Worm (Caenorhabditis elegans): ENCODE measurements around the gene F56H9.9.

Gene F56H9.9

DNA sequence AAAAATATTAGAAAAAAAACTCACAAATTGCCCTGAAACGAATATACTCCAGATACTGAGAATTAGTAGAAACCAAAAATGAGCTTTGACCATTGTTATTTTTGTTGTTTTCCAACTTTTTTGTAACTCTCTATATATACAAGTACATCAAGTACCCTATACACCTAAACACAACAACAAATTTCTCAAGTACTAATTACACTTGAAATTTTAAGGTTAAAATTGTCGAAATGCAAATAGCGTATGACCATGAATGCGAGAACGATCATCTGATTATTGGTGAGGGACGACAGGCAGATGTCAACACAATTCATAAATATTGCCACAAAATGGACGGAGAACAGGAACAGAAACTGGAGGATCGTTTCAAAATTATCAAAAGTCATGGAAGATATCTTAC, at the start of gene F56H9.9:
Gene F56H9.9 (minus strand): TSS at position 101 of the 400 bp plus-strand sequence.
- TF ChIP-seq him-1 (tag; optimal IDR thresholded peaks at IDR 0.05): no peak

DNA sequence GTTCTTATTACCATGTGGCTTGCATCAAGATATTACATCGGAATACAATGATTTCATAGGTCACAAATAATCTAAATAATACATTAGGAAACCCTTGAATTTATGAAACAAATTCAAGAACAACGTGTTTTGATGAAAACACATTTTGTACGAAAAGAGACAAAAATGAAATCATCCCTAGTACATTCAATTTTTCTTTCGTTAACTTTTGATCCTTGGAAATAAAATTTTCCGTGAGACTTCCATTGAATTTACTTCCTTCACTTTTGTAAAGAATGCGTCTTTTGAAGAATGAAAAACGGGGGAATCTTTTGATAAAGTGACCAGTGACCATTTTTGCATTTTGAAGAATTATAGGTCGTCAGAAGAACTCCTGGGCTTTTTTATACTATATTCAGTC, 49.5 kb upstream of the F56H9.9 start:
- TF ChIP-seq W03F9.2 (tag; optimal IDR thresholded peaks at IDR 0.05) (no peak), dao-5 (tag; optimal IDR thresholded peaks at IDR 0.05) (no peak), him-1 (tag; optimal IDR thresholded peaks at IDR 0.05) (no peak)

DNA sequence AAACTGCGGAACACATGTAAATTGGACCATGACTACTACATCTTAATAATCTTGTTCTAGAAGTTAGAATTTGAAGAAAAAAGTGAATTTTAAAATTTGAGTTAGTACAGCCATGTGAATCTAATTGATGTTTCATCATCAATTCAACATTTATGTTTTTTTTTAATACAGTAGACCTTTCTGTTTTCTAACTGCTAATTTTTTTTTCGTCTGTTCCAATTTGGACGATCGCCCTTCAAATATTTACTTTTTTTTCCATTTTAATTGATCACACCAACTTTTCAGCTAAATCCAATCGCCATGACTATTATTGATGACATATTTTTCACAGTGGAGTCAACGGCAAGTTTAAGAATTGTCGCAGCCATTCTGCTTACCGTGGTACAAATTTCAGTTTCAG, 46.3 kb upstream of the F56H9.9 start, which contains the start of gene srx-116:
Gene srx-116 (plus strand): TSS at position 301 of the 400 bp plus-strand sequence.
- TF ChIP-seq dao-5 (tag; optimal IDR thresholded peaks at IDR 0.05): no peak
- no peak for TF ChIP-seq him-1 (tag; optimal IDR thresholded peaks at IDR 0.05)
- TF ChIP-seq W03F9.2 (tag; optimal IDR thresholded peaks at IDR 0.05): no peak

DNA sequence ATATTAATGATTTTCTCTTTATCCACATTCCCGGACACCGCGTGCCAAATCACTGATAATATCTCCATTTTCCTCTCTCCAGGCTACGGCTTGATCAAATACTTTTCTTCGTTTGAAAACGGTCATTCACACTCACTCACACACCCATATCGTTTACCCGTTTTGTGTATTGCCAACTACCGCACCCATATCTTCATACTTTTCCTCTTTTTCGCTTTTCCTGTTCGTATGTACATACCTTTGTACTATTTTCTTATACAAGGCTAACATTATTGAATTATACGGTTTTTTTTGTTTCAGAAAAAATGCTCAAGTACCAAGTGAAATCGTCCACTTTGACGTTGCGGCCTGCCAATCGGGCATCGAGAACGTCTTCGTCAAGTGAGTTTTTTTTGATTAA, 43.7 kb upstream of the F56H9.9 start, which contains the start of gene W05B10.4:
Gene W05B10.4 (plus strand): TSS at position 301 of the 400 bp plus-strand sequence.
- TF ChIP-seq W03F9.2 (tag; optimal IDR thresholded peaks at IDR 0.05) (no peak), dao-5 (tag; optimal IDR thresholded peaks at IDR 0.05) (no peak), him-1 (tag; optimal IDR thresholded peaks at IDR 0.05) (no peak)

DNA sequence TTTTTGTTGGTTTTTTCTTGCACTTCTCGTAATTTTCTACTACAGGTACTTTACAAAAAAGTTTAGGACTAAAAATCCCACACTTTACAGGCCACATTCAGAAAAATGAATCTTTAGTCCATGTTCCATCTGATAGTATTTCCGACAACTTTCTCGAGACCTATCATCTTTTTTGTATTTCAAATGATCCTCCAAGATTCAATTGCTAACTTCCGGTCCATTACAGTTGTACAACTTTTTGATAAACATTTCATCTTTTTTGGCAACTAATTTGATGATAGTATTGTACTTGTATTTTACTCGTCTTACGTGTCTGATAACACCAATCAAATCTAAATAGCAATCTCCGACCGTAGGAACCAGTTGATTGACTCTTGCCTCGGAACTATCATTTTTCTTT, 43.1 kb upstream of the F56H9.9 start:
- no peak for TF ChIP-seq W03F9.2 (tag; optimal IDR thresholded peaks at IDR 0.05)
- no peak for TF ChIP-seq him-1 (tag; optimal IDR thresholded peaks at IDR 0.05)
- TF ChIP-seq dao-5 (tag; optimal IDR thresholded peaks at IDR 0.05): no peak

DNA sequence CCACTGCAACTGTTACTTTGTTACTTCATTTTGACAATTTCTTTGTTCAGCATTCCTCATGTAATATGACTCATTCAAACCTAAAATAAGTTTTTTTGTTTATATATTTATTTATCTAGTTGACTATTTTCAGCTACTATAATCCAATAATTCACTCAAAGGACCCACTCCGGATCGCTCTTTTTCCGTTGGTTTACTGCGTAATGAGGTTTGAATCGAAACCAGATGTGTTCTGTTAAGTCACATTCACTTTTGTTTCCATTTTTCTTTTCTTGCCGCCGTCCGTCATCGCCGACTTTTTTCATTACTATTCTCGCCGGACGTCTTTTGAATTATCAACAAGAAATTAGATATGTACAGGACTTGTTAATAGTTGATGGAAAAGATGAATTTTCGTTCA, 39.1 kb upstream of the F56H9.9 start:
- TF ChIP-seq him-1 (tag; optimal IDR thresholded peaks at IDR 0.05) (no peak), dao-5 (tag; optimal IDR thresholded peaks at IDR 0.05) (no peak), W03F9.2 (tag; optimal IDR thresholded peaks at IDR 0.05) (no peak)

DNA sequence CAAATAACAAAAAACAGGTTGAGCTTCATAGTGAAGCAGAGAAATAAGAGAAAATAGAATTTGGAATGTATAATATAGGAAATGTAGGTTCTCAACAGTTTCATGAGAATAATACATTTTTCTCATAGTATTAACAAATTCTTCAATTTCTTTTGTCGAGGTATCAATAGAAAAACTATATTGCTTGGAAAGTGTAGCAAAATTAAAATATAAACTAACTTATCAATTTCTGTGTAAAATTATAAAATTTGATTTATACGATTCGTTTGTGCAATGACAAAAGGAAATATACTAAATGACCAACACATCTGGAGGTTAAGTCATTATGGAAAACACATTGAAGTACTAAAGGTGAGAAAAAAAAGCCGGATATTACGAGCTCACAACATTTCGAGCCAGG, 37.3 kb upstream of the F56H9.9 start, which contains the start of gene W05B10.3:
Gene W05B10.3 (minus strand): TSS at position 101 of the 400 bp plus-strand sequence.
- TF ChIP-seq dao-5 (tag; optimal IDR thresholded peaks at IDR 0.05): no peak
- TF ChIP-seq him-1 (tag; optimal IDR thresholded peaks at IDR 0.05): no peak
- no peak for TF ChIP-seq W03F9.2 (tag; optimal IDR thresholded peaks at IDR 0.05)

DNA sequence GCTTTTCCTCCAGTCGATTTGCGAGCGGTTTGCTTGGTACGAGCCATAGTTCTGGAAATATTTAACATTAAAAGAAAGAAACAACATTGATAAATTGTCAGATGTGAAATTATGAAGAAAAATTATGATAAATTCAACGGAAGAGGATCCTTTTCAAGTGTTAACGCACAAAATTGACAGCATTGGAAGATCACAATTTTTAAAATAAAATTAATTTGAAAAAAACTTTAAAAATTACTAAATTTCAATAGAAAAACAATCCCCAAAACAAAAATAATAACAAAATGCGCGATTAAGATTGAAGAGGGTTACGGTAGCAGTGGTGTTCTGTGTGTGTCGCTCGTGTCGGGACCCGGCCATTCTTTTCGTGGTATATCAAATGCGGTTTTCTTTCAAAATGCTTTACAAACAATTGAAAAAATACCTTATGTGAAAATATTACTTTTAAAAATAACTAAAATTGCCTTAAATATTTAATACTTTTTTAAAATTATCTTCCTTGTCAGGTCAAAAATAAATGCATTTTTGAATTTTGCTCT, 36.1 kb upstream of the F56H9.9 start, which contains the start of gene his-74:
Gene his-74 (minus strand): TSS at position 51 of the 539 bp plus-strand sequence.
- no peak for TF ChIP-seq dao-5 (tag; optimal IDR thresholded peaks at IDR 0.05)
- no peak for TF ChIP-seq him-1 (tag; optimal IDR thresholded peaks at IDR 0.05)
- TF ChIP-seq W03F9.2 (tag; optimal IDR thresholded peaks at IDR 0.05): no peak

DNA sequence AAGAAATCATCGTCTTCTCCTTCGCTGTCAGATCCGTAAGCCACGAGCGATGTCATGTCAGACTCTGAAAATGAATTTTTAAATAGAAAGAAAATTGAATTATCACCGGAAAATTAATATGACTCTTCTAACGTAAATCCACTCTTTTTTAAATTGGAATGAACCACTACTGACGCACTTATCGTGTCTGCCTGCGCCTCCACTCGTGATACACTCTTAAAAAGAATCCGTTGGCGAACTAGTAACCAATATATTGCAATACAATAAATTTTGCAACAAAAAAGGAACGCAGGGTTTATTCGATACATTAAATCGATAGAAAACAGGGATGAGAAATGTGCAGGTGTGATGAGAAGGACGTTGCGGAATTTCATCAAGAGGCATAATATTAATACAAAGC, 35.2 kb upstream of the F56H9.9 start, which contains the start of gene ccch-3:
Gene ccch-3 (minus strand): TSS at position 262 of the 400 bp plus-strand sequence.
- peak; percentile 54 for TF ChIP-seq W03F9.2 (tag; optimal IDR thresholded peaks at IDR 0.05)
- TF ChIP-seq dao-5 (tag; optimal IDR thresholded peaks at IDR 0.05): no peak

DNA sequence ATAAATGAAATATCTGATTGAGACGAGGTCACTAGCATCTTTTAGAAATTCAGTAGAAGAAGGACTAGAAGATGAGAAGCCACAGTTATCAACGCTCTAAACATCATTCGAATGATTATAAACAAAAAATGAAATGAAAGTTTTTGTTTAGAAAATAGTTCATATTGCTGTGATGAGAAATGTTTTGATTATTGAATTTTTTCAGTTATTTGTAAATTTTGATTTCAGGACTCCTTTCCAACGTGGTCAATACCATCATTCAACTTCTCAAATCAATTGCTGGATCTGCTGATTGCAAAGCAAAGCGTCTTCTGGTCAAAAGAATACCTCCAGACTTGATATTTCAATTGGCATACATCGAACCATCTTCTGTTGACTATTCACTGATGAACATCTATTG, 33.9 kb upstream of the F56H9.9 start, which contains the start of gene W05B10.6:
Gene W05B10.6 (minus strand): TSS at position 101 of the 400 bp plus-strand sequence.
- TF ChIP-seq W03F9.2 (tag; optimal IDR thresholded peaks at IDR 0.05): no peak
- no peak for TF ChIP-seq him-1 (tag; optimal IDR thresholded peaks at IDR 0.05)
- no peak for TF ChIP-seq dao-5 (tag; optimal IDR thresholded peaks at IDR 0.05)

DNA sequence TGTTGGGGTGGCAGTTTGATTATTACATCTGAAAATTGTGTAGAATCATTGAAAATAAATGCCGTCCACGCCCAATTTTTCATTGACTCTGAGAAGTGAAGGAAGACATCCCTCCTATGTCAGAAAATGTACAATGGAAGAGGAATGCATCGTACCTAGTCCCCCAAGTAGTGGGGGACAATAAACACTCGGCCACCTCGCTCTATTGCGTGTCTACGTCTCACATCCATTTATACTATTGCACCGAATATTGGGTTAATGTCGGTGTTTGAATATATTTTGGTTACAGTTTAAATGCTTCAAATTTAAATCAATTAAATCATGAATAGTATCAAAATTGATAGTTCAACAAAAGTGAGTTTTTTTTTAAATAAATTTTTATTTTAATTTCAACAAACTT, 25.4 kb upstream of the F56H9.9 start, which contains the start of gene lin-25:
Gene lin-25 (plus strand): TSS at position 290 of the 400 bp plus-strand sequence.
- TF ChIP-seq W03F9.2 (tag; optimal IDR thresholded peaks at IDR 0.05): peak; percentile 50
- no peak for TF ChIP-seq him-1 (tag; optimal IDR thresholded peaks at IDR 0.05)

DNA sequence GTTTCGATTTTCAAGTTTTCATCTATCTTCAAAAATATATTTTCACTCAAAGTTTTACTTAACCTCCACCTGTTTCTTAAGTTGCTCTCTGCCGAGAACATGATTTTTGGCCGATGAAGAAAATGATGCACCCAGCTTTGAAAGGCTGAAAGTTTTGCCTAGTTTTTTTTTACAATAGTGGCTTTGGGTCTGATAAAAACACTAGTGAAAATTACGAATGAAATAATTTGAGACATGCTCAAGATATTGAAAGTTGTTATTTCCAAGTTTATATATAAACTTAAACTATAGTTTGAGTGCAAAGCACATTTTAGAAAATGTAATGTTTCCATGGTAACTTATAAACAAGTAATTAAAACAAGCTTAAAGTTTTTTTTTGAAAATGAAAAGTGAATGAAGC, 24.9 kb upstream of the F56H9.9 start, which contains the start of gene gpa-9:
Gene gpa-9 (minus strand): TSS at position 101 of the 400 bp plus-strand sequence.
- TF ChIP-seq him-1 (tag; optimal IDR thresholded peaks at IDR 0.05): no peak
- no peak for TF ChIP-seq dao-5 (tag; optimal IDR thresholded peaks at IDR 0.05)
- TF ChIP-seq W03F9.2 (tag; optimal IDR thresholded peaks at IDR 0.05): no peak

DNA sequence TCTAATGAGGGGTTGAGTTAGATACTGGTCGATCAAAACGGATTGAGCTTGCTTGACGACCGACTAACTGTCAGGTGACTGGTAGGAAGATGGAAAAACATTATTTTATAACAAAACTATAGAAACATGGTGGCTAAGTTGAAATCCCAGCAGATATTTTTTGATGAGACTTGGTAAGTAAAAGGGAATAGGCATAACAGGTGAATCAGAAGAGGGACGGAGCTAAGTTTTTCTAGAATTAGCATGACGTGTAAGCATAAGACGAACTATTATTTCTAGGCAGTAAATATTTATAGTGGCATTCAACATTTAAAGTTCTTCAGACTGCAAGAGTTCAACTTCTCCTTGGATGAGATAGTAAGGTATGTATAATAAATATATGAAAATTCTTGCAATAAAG, 20.2 kb upstream of the F56H9.9 start, which contains the start of gene F56H9.8:
Gene F56H9.8 (plus strand): TSS at position 301 of the 400 bp plus-strand sequence.
- TF ChIP-seq W03F9.2 (tag; optimal IDR thresholded peaks at IDR 0.05) (no peak), him-1 (tag; optimal IDR thresholded peaks at IDR 0.05) (no peak), dao-5 (tag; optimal IDR thresholded peaks at IDR 0.05) (no peak)

DNA sequence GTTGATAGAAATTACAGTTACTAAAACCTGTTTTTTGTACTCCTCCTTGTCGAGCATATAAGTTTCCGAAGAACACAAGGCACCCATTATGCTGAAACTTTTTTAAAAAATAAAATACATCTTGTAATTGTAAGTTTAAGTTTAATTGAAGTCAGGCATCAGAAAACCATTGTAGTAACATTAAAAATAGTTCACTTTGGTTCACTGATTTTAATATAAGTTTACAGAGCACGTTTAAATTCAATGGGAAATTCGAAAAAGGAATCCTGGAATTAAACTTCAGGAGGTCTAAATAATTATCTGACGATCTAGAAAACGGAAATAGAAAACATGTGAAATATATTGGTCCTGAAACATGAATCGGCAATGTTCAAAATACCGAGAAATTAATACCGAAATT, 16.1 kb upstream of the F56H9.9 start, which contains the start of gene gpa-8:
Gene gpa-8 (minus strand): TSS at position 101 of the 400 bp plus-strand sequence.
- TF ChIP-seq him-1 (tag; optimal IDR thresholded peaks at IDR 0.05): no peak
- no peak for TF ChIP-seq dao-5 (tag; optimal IDR thresholded peaks at IDR 0.05)
- TF ChIP-seq W03F9.2 (tag; optimal IDR thresholded peaks at IDR 0.05): no peak
